Fruit fly (Drosophila melanogaster) whole organism, embryonic: Measurements from ENCODE around the gene CG7728.
A peak's percentile ranks its signal among the peaks of the same experiment; 100 is the strongest.

ENCODE experiments used
- Aef1 ChIP-seq: fragments of 200-800 bp; sonication (Bioruptor generic); IDR thresholded peaks from 3 replicates; pipeline ENCODE4 v1.3.6; 2022; ENCODE audit warnings: missing biosample characterization, missing genetic modification characterization
- Asciz ChIP-seq: fragments of 200-800 bp; sonication (Bioruptor generic); optimal IDR thresholded peaks from 2 replicates; lab custom pipeline; 2017; ENCODE audit warnings: missing biosample characterization, mild to moderate bottlenecking, missing genetic modification characterization, missing genetic modification reagents
- CG10321 ChIP-seq: fragments of 200-800 bp; sonication (Bioruptor generic); IDR thresholded peaks from 2 replicates; pipeline ENCODE4 v1.3.6; 2022; ENCODE audit warnings: missing biosample characterization, missing genetic modification characterization
- CG10959 ChIP-seq: fragments of 200-800 bp; sonication (Bioruptor generic); IDR thresholded peaks from 2 replicates; pipeline ENCODE4 v1.3.6; 2022; ENCODE audit warnings: missing biosample characterization, missing genetic modification characterization
- CG12155 ChIP-seq: fragments of 200-800 bp; sonication (Bioruptor generic); optimal IDR thresholded peaks from 3 replicates; lab custom pipeline; 2016; ENCODE audit warnings: missing biosample characterization, missing genetic modification characterization
- CG14050 ChIP-seq: fragments of 200-800 bp; sonication (Bioruptor generic); IDR thresholded peaks from 3 replicates; pipeline ENCODE4 v1.3.6; 2022; ENCODE audit warnings: missing biosample characterization, missing genetic modification characterization
- CG14441 ChIP-seq: fragments of 200-800 bp; sonication (Bioruptor generic); IDR thresholded peaks from 2 replicates; pipeline ENCODE4 v1.3.6; 2022; ENCODE audit warnings: missing biosample characterization, missing genetic modification characterization
- CG15011 ChIP-seq: fragments of 200-800 bp; sonication (Bioruptor generic); optimal IDR thresholded peaks from 3 replicates; lab custom pipeline; 2018; ENCODE audit warnings: missing biosample characterization, mild to moderate bottlenecking, missing genetic modification characterization
- CG15696 ChIP-seq: fragments of 200-800 bp; sonication (Bioruptor generic); optimal IDR thresholded peaks from 2 replicates; lab custom pipeline; 2019; ENCODE audit warnings: missing biosample characterization, mild to moderate bottlenecking, missing genetic modification characterization, moderate library complexity
- CG17829 ChIP-seq: fragments of 200-800 bp; optimal IDR thresholded peaks from 2 replicates; lab custom pipeline; 2019; ENCODE audit warnings: missing biosample characterization, mild to moderate bottlenecking, missing genetic modification characterization, moderate library complexity
- CG18011 ChIP-seq: fragments of 200-800 bp; sonication (Bioruptor generic); optimal IDR thresholded peaks from 2 replicates; lab custom pipeline; 2017; ENCODE audit warnings: missing biosample characterization, missing genetic modification characterization, mild to moderate bottlenecking, moderate library complexity, missing genotype
- CG31388 ChIP-seq: fragments of 200-800 bp; sonication (Bioruptor generic); optimal IDR thresholded peaks from 2 replicates; lab custom pipeline; 2016; ENCODE audit warnings: missing biosample characterization, missing genetic modification characterization
- CG3838 ChIP-seq: fragments of 200-800 bp; sonication (Bioruptor generic); optimal IDR thresholded peaks from 3 replicates; lab custom pipeline; 2016; ENCODE audit warnings: missing biosample characterization, missing genetic modification characterization
- CG6175 ChIP-seq: fragments of 200-800 bp; sonication (Bioruptor generic); IDR thresholded peaks from 3 replicates; pipeline ENCODE4 v1.3.6; 2022; ENCODE audit warnings: missing biosample characterization, missing genetic modification characterization
- CG6654 ChIP-seq: fragments of 200-800 bp; sonication (Bioruptor generic); optimal IDR thresholded peaks from 2 replicates; lab custom pipeline; 2017; ENCODE audit warnings: missing biosample characterization, mild to moderate bottlenecking, missing genetic modification characterization
- CG6791 ChIP-seq: fragments of 200-800 bp; sonication (Bioruptor generic); IDR thresholded peaks from 3 replicates; pipeline ENCODE4 v1.3.6; 2022; ENCODE audit warnings: missing biosample characterization, missing genetic modification characterization; ENCODE audit not compliant: partially characterized antibody
- CG7271 ChIP-seq: fragments of 200-800 bp; sonication (Bioruptor generic); optimal IDR thresholded peaks from 2 replicates; lab custom pipeline; 2018; ENCODE audit warnings: missing biosample characterization, mild to moderate bottlenecking, missing genetic modification characterization, moderate library complexity
- CG8924 ChIP-seq: fragments of 200-800 bp; optimal IDR thresholded peaks from 3 replicates; lab custom pipeline; 2019; ENCODE audit warnings: missing biosample characterization, mild to moderate bottlenecking, missing genetic modification characterization, moderate library complexity
- CG9727 ChIP-seq: fragments of 200-800 bp; sonication (Bioruptor generic); optimal IDR thresholded peaks from 3 replicates; lab custom pipeline; 2017; ENCODE audit warnings: missing biosample characterization, mild to moderate bottlenecking, missing genetic modification characterization
- CHES-1-like ChIP-seq: fragments of 200-800 bp; sonication (Bioruptor generic); optimal IDR thresholded peaks from 2 replicates; lab custom pipeline; 2016; ENCODE audit warnings: missing biosample characterization, missing genetic modification characterization
- Dek ChIP-seq: fragments of 200-800 bp; sonication (Bioruptor generic); optimal IDR thresholded peaks from 3 replicates; lab custom pipeline; 2019; ENCODE audit warnings: missing biosample characterization, mild to moderate bottlenecking, missing genetic modification characterization, moderate library complexity
- Fer1 ChIP-seq: fragments of 200-800 bp; sonication (Bioruptor generic); optimal IDR thresholded peaks from 2 replicates; lab custom pipeline; 2017; ENCODE audit warnings: missing biosample characterization, mild to moderate bottlenecking, missing genetic modification characterization
- HHEX ChIP-seq: fragments of 200-800 bp; sonication (Bioruptor generic); optimal IDR thresholded peaks from 3 replicates; lab custom pipeline; 2017; ENCODE audit warnings: missing biosample characterization, mild to moderate bottlenecking, missing genetic modification characterization, missing genetic modification reagents
- HLH4C ChIP-seq: fragments of 200-800 bp; sonication (Bioruptor generic); IDR thresholded peaks from 3 replicates; pipeline ENCODE4 v1.3.6; 2022; ENCODE audit warnings: missing biosample characterization, missing genetic modification characterization; ENCODE audit not compliant: partially characterized antibody
- Hsf ChIP-seq: fragments of 200-800 bp; sonication (Bioruptor generic); optimal IDR thresholded peaks from 3 replicates; lab custom pipeline; 2016; ENCODE audit warnings: missing biosample characterization, missing genetic modification characterization
- Mrtf ChIP-seq: fragments of 200-800 bp; sonication (Bioruptor generic); IDR thresholded peaks from 3 replicates; pipeline ENCODE4 v1.3.6; 2022; ENCODE audit warnings: missing biosample characterization, missing genetic modification characterization
- NK7.1 ChIP-seq: fragments of 200-800 bp; sonication (Bioruptor generic); optimal IDR thresholded peaks from 3 replicates; lab custom pipeline; 2016; ENCODE audit warnings: missing biosample characterization, missing genetic modification characterization
- NfI ChIP-seq: fragments of 200-800 bp; sonication (Bioruptor generic); optimal IDR thresholded peaks from 3 replicates; lab custom pipeline; 2018; ENCODE audit warnings: missing biosample characterization, mild to moderate bottlenecking, missing genetic modification characterization, moderate library complexity
- chif ChIP-seq, 2 experiments: fragments of 200-800 bp; sonication (Bioruptor generic); optimal IDR thresholded peaks; 3 replicates each; lab custom pipeline; 2016; ENCODE audit warnings: missing biosample characterization in 2 of 2, missing genetic modification characterization in 2 of 2
- chn ChIP-seq: fragments of 200-800 bp; sonication (Bioruptor generic); optimal IDR thresholded peaks from 2 replicates; lab custom pipeline; 2016; ENCODE audit warnings: missing biosample characterization, missing genetic modification characterization
- croc ChIP-seq: fragments of 200-800 bp; sonication (Bioruptor generic); conservative IDR thresholded peaks from 3 replicates; pipeline ENCODE4 v1.3.6; 2022; ENCODE audit warnings: missing biosample characterization, missing genetic modification characterization
- crol ChIP-seq: fragments of 200-800 bp; sonication (Bioruptor generic); IDR thresholded peaks from 2 replicates; pipeline ENCODE4 v1.3.6; 2022; ENCODE audit warnings: missing biosample characterization, missing genetic modification characterization
- eve ChIP-seq, 2 experiments: fragments of >200 bp; optimal IDR thresholded peaks; 2 replicates each; lab custom pipeline; 2017; ENCODE audit warnings: missing biosample characterization in 2 of 2, missing genetic modification characterization in 2 of 2
- ewg ChIP-seq: fragments of 200-800 bp; sonication (Bioruptor generic); optimal IDR thresholded peaks from 3 replicates; lab custom pipeline; 2017; ENCODE audit warnings: mild to moderate bottlenecking, missing biosample characterization, missing genetic modification reagents, missing genetic modification characterization
- exex ChIP-seq: fragments of 200-800 bp; sonication (Bioruptor generic); optimal IDR thresholded peaks from 4 replicates; lab custom pipeline; 2018; ENCODE audit warnings: missing biosample characterization, mild to moderate bottlenecking, missing genetic modification characterization, moderate library complexity
- gcm2 ChIP-seq: fragments of 200-800 bp; sonication (Bioruptor generic); optimal IDR thresholded peaks from 2 replicates; lab custom pipeline; 2016; ENCODE audit warnings: missing biosample characterization, missing genetic modification characterization
- gro ChIP-seq: fragments of 200-800 bp; sonication (Bioruptor generic); optimal IDR thresholded peaks from 2 replicates; lab custom pipeline; 2016; ENCODE audit warnings: missing biosample characterization, missing genetic modification characterization
- gsb ChIP-seq: fragments of 200-800 bp; sonication (Bioruptor generic); IDR thresholded peaks from 2 replicates; pipeline ENCODE4 v1.3.6; 2022; ENCODE audit warnings: missing biosample characterization, missing genetic modification characterization
- jigr1 ChIP-seq: fragments of 200-800 bp; sonication (Bioruptor generic); IDR thresholded peaks from 3 replicates; pipeline ENCODE4 v1.3.6; 2022; ENCODE audit warnings: missing biosample characterization, missing genetic modification characterization
- kay ChIP-seq: fragments of 200-800 bp; sonication (Bioruptor generic); optimal IDR thresholded peaks from 2 replicates; lab custom pipeline; 2016; ENCODE audit warnings: missing biosample characterization, missing genetic modification characterization
- nerfin-2 ChIP-seq: fragments of 200-800 bp; sonication (Bioruptor generic); IDR thresholded peaks from 2 replicates; pipeline ENCODE4 v1.3.6; 2022; ENCODE audit warnings: missing biosample characterization, missing genetic modification characterization; ENCODE audit not compliant: partially characterized antibody
- pita ChIP-seq: fragments of 200-800 bp; sonication (Bioruptor generic); optimal IDR thresholded peaks from 2 replicates; lab custom pipeline; 2017; ENCODE audit warnings: missing biosample characterization, mild to moderate bottlenecking, missing genetic modification characterization
- psq ChIP-seq: fragments of 200-800 bp; sonication (Bioruptor generic); optimal IDR thresholded peaks from 2 replicates; lab custom pipeline; 2017; ENCODE audit warnings: missing biosample characterization, missing genetic modification characterization
- sens ChIP-seq: fragments of 200-800 bp; sonication (Bioruptor generic); peaks from one replicate; lab custom pipeline; 2016; ENCODE audit warnings: missing biosample characterization, missing genetic modification characterization
- slbo ChIP-seq: fragments of 200-800 bp; sonication (Bioruptor generic); IDR thresholded peaks from 2 replicates; pipeline ENCODE4 v1.3.6; 2022; ENCODE audit warnings: missing biosample characterization, missing genetic modification characterization
- slou ChIP-seq: fragments of 200-800 bp; sonication (Bioruptor generic); optimal IDR thresholded peaks from 3 replicates; lab custom pipeline; 2016; ENCODE audit warnings: missing biosample characterization, missing genetic modification characterization
- sqz ChIP-seq: fragments of 200-800 bp; sonication (Bioruptor generic); optimal IDR thresholded peaks from 3 replicates; lab custom pipeline; 2018; ENCODE audit warnings: missing biosample characterization, mild to moderate bottlenecking, missing genetic modification characterization
- tup ChIP-seq: fragments of 200-800 bp; sonication (Bioruptor generic); optimal IDR thresholded peaks from 2 replicates; lab custom pipeline; 2016; ENCODE audit warnings: missing biosample characterization, mild to moderate bottlenecking, missing genetic modification characterization, moderate library complexity
- tx ChIP-seq: fragments of 200-800 bp; sonication (Bioruptor generic); optimal IDR thresholded peaks from 2 replicates; lab custom pipeline; 2016; ENCODE audit warnings: missing biosample characterization, missing genetic modification characterization

CG7728 gene

DNA sequence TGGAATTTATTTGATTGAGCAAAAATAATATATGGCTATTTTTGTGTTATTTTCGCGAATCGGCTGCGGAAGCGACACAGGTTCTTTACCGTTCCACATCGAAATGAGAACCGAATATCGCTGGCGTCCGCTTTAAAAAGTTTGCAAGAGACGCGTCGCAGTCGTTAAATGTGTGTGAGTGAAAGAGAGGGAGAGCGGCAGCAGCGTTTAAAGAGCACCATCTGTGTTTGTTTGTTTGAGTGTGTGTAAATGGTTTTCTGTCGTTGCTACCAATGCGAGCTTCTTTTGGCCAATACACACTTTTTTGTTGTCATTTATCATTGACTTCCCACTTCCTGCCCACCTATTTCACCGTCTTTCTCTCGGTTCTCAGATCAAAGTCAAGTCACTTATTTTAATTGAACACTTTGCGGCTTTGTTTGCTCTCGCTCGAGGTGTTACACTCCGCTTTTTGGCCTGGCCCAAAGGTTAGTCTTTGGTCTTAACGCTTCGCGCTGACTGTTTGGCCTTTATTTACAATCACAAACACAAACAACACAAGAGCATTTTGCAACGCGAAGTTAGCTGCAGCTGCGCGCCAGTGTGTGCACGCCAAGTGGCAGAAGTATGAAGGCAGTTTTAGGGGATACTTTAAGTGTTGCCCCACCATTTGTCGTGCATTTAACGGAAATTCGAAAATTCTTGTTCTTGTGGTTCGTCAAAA lies 4.2 kb upstream of the CG7728 start, which contains the start of gene CG3764 (continued):
- TF ChIP-seq jigr1 (GFP tag; lab: Robert Waterston, UW) (no peak), chn (peak; percentile 67), CG8924 (tag; lab: Kevin White, UChicago) (peak; percentile 78), sens (peak; percentile 94), gsb (GFP tag; lab: Robert Waterston, UW) (peak; percentile 63; the same call in 1 of the 2 replicates), chif (GFP tag; optimal IDR thresholded peaks at IDR 0.05; lab: Kevin White, UChicago) (peak; percentile 42 to 59), CG3838 (GFP tag; lab: Kevin White, UChicago) (no peak), CHES-1-like (peak; percentile 92), crol (no peak), CG6791 (GFP tag; lab: Robert Waterston, UW) (peak; percentile 47; the same call in 1 of the 3 replicates), tx (GFP tag; lab: Kevin White, UChicago) (peak; percentile 47), eve (GFP tag; optimal IDR thresholded peaks at IDR 0.05; lab: Kevin White, UChicago) (no peak), HHEX (GFP tag; lab: Kevin White, UChicago) (peak; percentile 92), exex (tag; lab: Kevin White, UChicago) (peak; percentile 62), nerfin-2 (no peak; the same call in 1 of the 2 replicates), CG15696 (peak; percentile 74), kay (GFP tag; lab: Kevin White, UChicago) (no peak), slou (GFP tag; lab: Kevin White, UChicago) (no peak), Asciz (peak; percentile 91), CG14050 (GFP tag; lab: Robert Waterston, UW) (peak; percentile 41; the same call in 1 of the 3 replicates), CG14441 (GFP tag; lab: Robert Waterston, UW) (peak; percentile 66), Mrtf (GFP tag; lab: Robert Waterston, UW) (peak; percentile 50; the same call in 1 of the 3 replicates), CG18011 (peak; percentile 46), HLH4C (GFP tag; lab: Robert Waterston, UW) (no peak), CG31388 (GFP tag; lab: Kevin White, UChicago) (peak; percentile 27), CG9727 (GFP tag; lab: Kevin White, UChicago) (peak; percentile 84), Fer1 (GFP tag; lab: Kevin White, UChicago) (peak; percentile 90), CG6654 (GFP tag; lab: Kevin White, UChicago) (peak; percentile 28), CG17829 (tag; lab: Kevin White, UChicago) (peak; percentile 76), psq (GFP tag; lab: Kevin White, UChicago) (no peak), CG10321 (GFP tag; lab: Robert Waterston, UW) (peak; percentile 50), CG10959 (GFP tag; lab: Robert Waterston, UW) (peak; percentile 25; the same call in 1 of the 2 replicates), CG12155 (GFP tag; lab: Kevin White, UChicago) (no peak), CG6175 (GFP tag; lab: Robert Waterston, UW) (0 out of 3 replicates have a peak, but pooled peaks have one; percentile 15), NK7.1 (GFP tag; lab: Kevin White, UChicago) (peak; percentile 77), gcm2 (GFP tag; lab: Kevin White, UChicago) (peak; percentile 36), tup (GFP tag; lab: Kevin White, UChicago) (peak; percentile 33), Hsf (GFP tag; lab: Kevin White, UChicago) (peak; percentile 37), croc (GFP tag; lab: Robert Waterston, UW) (no peak; the same call in 2 of the 3 replicates), Dek (peak; percentile 76), NfI (GFP tag; lab: Kevin White, UChicago) (peak; percentile 85), Aef1 (GFP tag; lab: Robert Waterston, UW) (peak; percentile 80), slbo (GFP tag; lab: Robert Waterston, UW) (peak; percentile 60), sqz (peak; percentile 87), ewg (GFP tag; lab: Kevin White, UChicago) (peak; percentile 100), CG7271 (tag; lab: Kevin White, UChicago) (peak; percentile 72), CG15011 (GFP tag; lab: Kevin White, UChicago) (peak; percentile 77), pita (no peak), gro (GFP tag; lab: Kevin White, UChicago) (peak; percentile 83)
